Fruit fly (Drosophila melanogaster) whole organism, prepupa: ENCODE measurements around the gene gammaTub37C.

Experiments
- Blimp-1 ChIP-seq: fragments of 200-800 bp; sonication (Bioruptor generic); optimal IDR thresholded peaks from 3 replicates; lab custom pipeline; 2017; ENCODE audit warnings: missing biosample characterization, missing genetic modification characterization, mild to moderate bottlenecking, moderate library complexity, missing genetic modification reagents
- CG31627 ChIP-seq: fragments of 200-800 bp; sonication (Bioruptor generic); optimal IDR thresholded peaks from 3 replicates; lab custom pipeline; 2016; ENCODE audit warnings: missing biosample characterization, missing genetic modification characterization
- CG6276 ChIP-seq: fragments of 200-800 bp; sonication (Bioruptor generic); optimal IDR thresholded peaks from 2 replicates; lab custom pipeline; 2017; ENCODE audit warnings: missing biosample characterization, mild to moderate bottlenecking, missing genetic modification characterization
- CG7368 ChIP-seq: fragments of 200-800 bp; sonication (Bioruptor generic); optimal IDR thresholded peaks from 3 replicates; lab custom pipeline; 2016; ENCODE audit warnings: missing biosample characterization, missing genetic modification characterization
- Eip93F ChIP-seq: fragments of 200-800 bp; sonication (Bioruptor generic); optimal IDR thresholded peaks from 2 replicates; lab custom pipeline; 2016; ENCODE audit warnings: missing biosample characterization, mild to moderate bottlenecking, missing genetic modification characterization
- Gug ChIP-seq: fragments of 200-800 bp; sonication (Bioruptor generic); IDR thresholded peaks from 2 replicates; pipeline ENCODE4 v1.3.6; 2022; ENCODE audit warnings: missing biosample characterization, missing genetic modification characterization
- Lpt ChIP-seq: fragments of 200-800 bp; sonication (Bioruptor generic); optimal IDR thresholded peaks from 3 replicates; lab custom pipeline; 2016; ENCODE audit warnings: missing biosample characterization, missing genetic modification characterization
- Sox15 ChIP-seq: fragments of 200-800 bp; sonication (Bioruptor generic); optimal IDR thresholded peaks from 3 replicates; lab custom pipeline; 2016; ENCODE audit warnings: missing biosample characterization, missing genetic modification characterization
- dsx ChIP-seq: fragments of 200-800 bp; optimal IDR thresholded peaks from 3 replicates; lab custom pipeline; 2019; ENCODE audit warnings: missing biosample characterization, mild to moderate bottlenecking, missing genetic modification characterization, moderate library complexity; ENCODE audit not compliant: poor library complexity, severe bottlenecking
- salr ChIP-seq, 2 experiments: fragments of 200-800 bp; sonication (Bioruptor generic); optimal IDR thresholded peaks; 3 replicates each; lab custom pipeline; 2016 to 2018; ENCODE audit warnings: missing biosample characterization in 2 of 2, missing genetic modification characterization in 2 of 2, mild to moderate bottlenecking in 1 of 2
- vri ChIP-seq: fragments of 200-800 bp; sonication (Bioruptor generic); optimal IDR thresholded peaks from 3 replicates; lab custom pipeline; 2016; ENCODE audit warnings: missing biosample characterization, mild to moderate bottlenecking, missing genetic modification characterization

- TF ChIP-seq Lpt (peak; percentile 58), vri (GFP tag; lab: Kevin White, UChicago) (peak; percentile 5), CG6276 (GFP tag; lab: Kevin White, UChicago) (peak; percentile 59), dsx (GFP tag; lab: Kevin White, UChicago) (peak; percentile 47), salr (GFP tag; optimal IDR thresholded peaks at IDR 0.05; lab: Kevin White, UChicago) (peak; percentile 7 to 55), Blimp-1 (no peak), Eip93F (GFP tag; lab: Kevin White, UChicago) (no peak), CG31627 (peak; percentile 27), CG7368 (peak; percentile 61), Sox15 (GFP tag; lab: Kevin White, UChicago) (no peak), Gug (GFP tag; lab: Robert Waterston, UW) (peak; percentile 68)
Measured at dm6 chr2L:19193703-19194102, 8.2 kb upstream of the gammaTub37C start.
